Fruit fly (Drosophila melanogaster): Measurements from ENCODE around the gene CG11723.
A peak's percentile ranks its signal among the peaks of the same experiment; 100 is the strongest.

Gene CG11723

dm6 chr2L:2175930-2176643 is 29.0 kb upstream of the CG11723 start:
- TF ChIP-seq ovo (GFP tag; optimal IDR thresholded peaks at IDR 0.05) (peak; percentile 58), CG5204 (GFP tag; optimal IDR thresholded peaks at IDR 0.05) (peak; percentile 68), Mnt (GFP tag; optimal IDR thresholded peaks at IDR 0.05) (peak; percentile 19), CG12768 (GFP tag; optimal IDR thresholded peaks at IDR 0.05) (peak; percentile 57), tj (GFP tag; optimal IDR thresholded peaks at IDR 0.05) (peak; percentile 98), CG14711 (tag; optimal IDR thresholded peaks at IDR 0.05) (peak; percentile 72), CG1620 (GFP tag; optimal IDR thresholded peaks at IDR 0.05) (no peak), CG7101 (tag; optimal IDR thresholded peaks at IDR 0.05) (peak; percentile 83), cic (GFP tag; optimal IDR thresholded peaks at IDR 0.05) (peak; percentile 21), cnc (optimal IDR thresholded peaks at IDR 0.05) (no peak), Clk (GFP tag; optimal IDR thresholded peaks at IDR 0.05) (no peak), CG33017 (tag; optimal IDR thresholded peaks at IDR 0.05) (peak; percentile 88), kay (GFP tag; ENCODE audit: borderline replicate concordance) (peak; percentile 27), CG11617 (GFP tag; optimal IDR thresholded peaks at IDR 0.05) (peak; percentile 68), Hr96 (GFP tag; optimal IDR thresholded peaks at IDR 0.05) (peak; percentile 74), toe (GFP tag; optimal IDR thresholded peaks at IDR 0.05) (peak; percentile 42), bab1 (GFP tag; optimal IDR thresholded peaks at IDR 0.05) (peak; percentile 74), CG7045 (GFP tag; optimal IDR thresholded peaks at IDR 0.05) (peak; percentile 61), pad (GFP tag; optimal IDR thresholded peaks at IDR 0.05) (peak; percentile 21), Crg-1 (GFP tag; optimal IDR thresholded peaks at IDR 0.05) (no peak)

dm6 chr2L:2175090-2175830 is 28.2 kb upstream of the CG11723 start:
- TF ChIP-seq CG7045 (GFP tag; optimal IDR thresholded peaks at IDR 0.05) (no peak), Clk (GFP tag; optimal IDR thresholded peaks at IDR 0.05) (no peak), CG7101 (tag; optimal IDR thresholded peaks at IDR 0.05) (no peak), kay (GFP tag; ENCODE audit: borderline replicate concordance) (peak; percentile 97), tj (GFP tag; optimal IDR thresholded peaks at IDR 0.05) (peak; percentile 99), Mnt (GFP tag; optimal IDR thresholded peaks at IDR 0.05) (peak; percentile 89), CG1620 (GFP tag; optimal IDR thresholded peaks at IDR 0.05) (no peak), CG14711 (tag; optimal IDR thresholded peaks at IDR 0.05) (peak; percentile 11), CG33017 (tag; optimal IDR thresholded peaks at IDR 0.05) (peak; percentile 46), CG5204 (GFP tag; optimal IDR thresholded peaks at IDR 0.05) (no peak), toe (GFP tag; optimal IDR thresholded peaks at IDR 0.05) (no peak), Crg-1 (GFP tag; optimal IDR thresholded peaks at IDR 0.05) (no peak), cnc (optimal IDR thresholded peaks at IDR 0.05) (no peak), Hr96 (GFP tag; optimal IDR thresholded peaks at IDR 0.05) (no peak), bab1 (GFP tag; optimal IDR thresholded peaks at IDR 0.05) (no peak), cic (GFP tag; optimal IDR thresholded peaks at IDR 0.05) (peak; percentile 62), CG12768 (GFP tag; optimal IDR thresholded peaks at IDR 0.05) (peak; percentile 17), CG11617 (GFP tag; optimal IDR thresholded peaks at IDR 0.05) (no peak), ovo (GFP tag; optimal IDR thresholded peaks at IDR 0.05) (peak; percentile 30), pad (GFP tag; optimal IDR thresholded peaks at IDR 0.05) (peak; percentile 55)

- no peak for TF ChIP-seq pad (GFP tag; optimal IDR thresholded peaks at IDR 0.05)
These were observed 26.5 kb upstream of the CG11723 start for dm6 chr2L:2173604-2174003.

dm6 chr2L:2173191-2173590 is 26.1 kb upstream of the CG11723 start:
- TF ChIP-seq CG11617 (GFP tag; optimal IDR thresholded peaks at IDR 0.05) (no peak), Clk (GFP tag; optimal IDR thresholded peaks at IDR 0.05) (no peak), CG12768 (GFP tag; optimal IDR thresholded peaks at IDR 0.05) (no peak), pad (GFP tag; optimal IDR thresholded peaks at IDR 0.05) (no peak), ovo (GFP tag; optimal IDR thresholded peaks at IDR 0.05) (no peak), CG7101 (tag; optimal IDR thresholded peaks at IDR 0.05) (no peak), Mnt (GFP tag; optimal IDR thresholded peaks at IDR 0.05) (no peak), CG33017 (tag; optimal IDR thresholded peaks at IDR 0.05) (no peak), Hr96 (GFP tag; optimal IDR thresholded peaks at IDR 0.05) (no peak), bab1 (GFP tag; optimal IDR thresholded peaks at IDR 0.05) (no peak), CG7045 (GFP tag; optimal IDR thresholded peaks at IDR 0.05) (no peak), kay (GFP tag; ENCODE audit: borderline replicate concordance) (no peak), CG1620 (GFP tag; optimal IDR thresholded peaks at IDR 0.05) (no peak), Crg-1 (GFP tag; optimal IDR thresholded peaks at IDR 0.05) (no peak), CG14711 (tag; optimal IDR thresholded peaks at IDR 0.05) (no peak)

dm6 chr2L:2172460-2173121 is 25.5 kb upstream of the CG11723 start:
- TF ChIP-seq CG14711 (tag; optimal IDR thresholded peaks at IDR 0.05) (no peak), tj (GFP tag; optimal IDR thresholded peaks at IDR 0.05) (no peak), bab1 (GFP tag; optimal IDR thresholded peaks at IDR 0.05) (no peak), CG5204 (GFP tag; optimal IDR thresholded peaks at IDR 0.05) (no peak), cic (GFP tag; optimal IDR thresholded peaks at IDR 0.05) (no peak), pad (GFP tag; optimal IDR thresholded peaks at IDR 0.05) (no peak), Mnt (GFP tag; optimal IDR thresholded peaks at IDR 0.05) (no peak), ovo (GFP tag; optimal IDR thresholded peaks at IDR 0.05) (peak; percentile 9)
